Worm (Caenorhabditis elegans): Measurements from ENCODE around the gene nol-10.

Gene nol-10

ce11 chrIV:7573944-7574343 lies 6.5 kb upstream of the nol-10 start (continued):
- TF ChIP-seq F13H6.1 (tag; optimal IDR thresholded peaks at IDR 0.05) (peak; percentile 63), ztf-11 (tag; optimal IDR thresholded peaks at IDR 0.05) (no peak), lin-39 (tag; optimal IDR thresholded peaks at IDR 0.05) (no peak), Y55F3AM.14 (GFP tag; optimal IDR thresholded peaks at IDR 0.05) (peak; percentile 70)

- TF ChIP-seq nhr-21 (tag; optimal IDR thresholded peaks at IDR 0.05) (no peak), unc-55 (GFP tag; optimal IDR thresholded peaks at IDR 0.05) (peak; percentile 14)
Observed at ce11 chrIV:7575147-7575768, 5.1 kb upstream of the nol-10 start, which contains the start of gene cec-4. cec-4 (plus strand) TSS chrIV:7575718.

- TF ChIP-seq lsy-2 (tag; optimal IDR thresholded peaks at IDR 0.05) (no peak), zag-1 (tag; optimal IDR thresholded peaks at IDR 0.05) (no peak), nhr-25 (tag; optimal IDR thresholded peaks at IDR 0.05) (no peak), mdl-1 (tag; optimal IDR thresholded peaks at IDR 0.05) (no peak), egl-27 (tag; optimal IDR thresholded peaks at IDR 0.05) (no peak), ztf-11 (tag; optimal IDR thresholded peaks at IDR 0.05) (no peak), ZK546.5 (tag; optimal IDR thresholded peaks at IDR 0.05) (no peak), unc-55 (GFP tag; optimal IDR thresholded peaks at IDR 0.05) (no peak), elt-1 (tag; optimal IDR thresholded peaks at IDR 0.05) (no peak), Y55F3AM.14 (GFP tag; optimal IDR thresholded peaks at IDR 0.05) (no peak), mbf-1 (tag; optimal IDR thresholded peaks at IDR 0.05) (no peak)
Observed at ce11 chrIV:7578281-7578680, 2.1 kb upstream of the nol-10 start, which contains the start of gene F32E10.5. F32E10.5 (minus strand) TSS chrIV:7578381.

ce11 chrIV:7585273-7585882 lies 5.0 kb downstream of the nol-10 start:
- TF ChIP-seq ceh-82 (tag; optimal IDR thresholded peaks at IDR 0.05), result no peak
- no peak for TF ChIP-seq nhr-23 (tag; optimal IDR thresholded peaks at IDR 0.05)
- TF ChIP-seq ceh-16 (tag; optimal IDR thresholded peaks at IDR 0.05), result no peak
- peak; percentile 40 for TF ChIP-seq C34F6.9 (tag; optimal IDR thresholded peaks at IDR 0.05)
- TF ChIP-seq dmd-4 (tag; optimal IDR thresholded peaks at IDR 0.05), result no peak
- no peak for TF ChIP-seq elt-1 (tag; optimal IDR thresholded peaks at IDR 0.05)
- peak; percentile 69 for TF ChIP-seq unc-55 (GFP tag; optimal IDR thresholded peaks at IDR 0.05)
- peak; percentile 30 for TF ChIP-seq zag-1 (tag; optimal IDR thresholded peaks at IDR 0.05)
- TF ChIP-seq sma-9 (GFP tag; optimal IDR thresholded peaks at IDR 0.05), result no peak
- TF ChIP-seq sma-9 (tag; optimal IDR thresholded peaks at IDR 0.05), result no peak
- TF ChIP-seq gmeb-1 (tag; optimal IDR thresholded peaks at IDR 0.05), result no peak
- no peak for TF ChIP-seq nhr-77 (tag; optimal IDR thresholded peaks at IDR 0.05)
- TF ChIP-seq skn-1 (tag; optimal IDR thresholded peaks at IDR 0.05), result no peak
- TF ChIP-seq R02D3.7 (tag; optimal IDR thresholded peaks at IDR 0.05), result no peak
- peak in 1 of 2 experiments; percentile 10 for TF ChIP-seq lsy-2 (tag; optimal IDR thresholded peaks at IDR 0.05)

ce11 chrIV:7586972-7587371 lies 6.6 kb downstream of the nol-10 start:
- no peak for TF ChIP-seq lin-11 (tag; optimal IDR thresholded peaks at IDR 0.05)

- TF ChIP-seq elt-1 (tag; optimal IDR thresholded peaks at IDR 0.05), result no peak
- TF ChIP-seq mab-5 (tag; optimal IDR thresholded peaks at IDR 0.05), result no peak
- peak; percentile 46 for TF ChIP-seq unc-55 (GFP tag; optimal IDR thresholded peaks at IDR 0.05)
- no peak for TF ChIP-seq nhr-6 (tag; optimal IDR thresholded peaks at IDR 0.05)
- TF ChIP-seq sem-4 (tag; optimal IDR thresholded peaks at IDR 0.05), result peak; percentile 45
Observed at ce11 chrIV:7588631-7589030, 8.2 kb downstream of the nol-10 start, which contains the start of gene cla-1. cla-1 (plus strand) TSS chrIV:7588931.

- TF ChIP-seq ceh-82 (tag; optimal IDR thresholded peaks at IDR 0.05) (no peak), nhr-237 (tag; optimal IDR thresholded peaks at IDR 0.05) (no peak), unc-62 (GFP tag; optimal IDR thresholded peaks at IDR 0.05) (no peak), lin-11 (tag; optimal IDR thresholded peaks at IDR 0.05) (no peak), nhr-25 (tag; optimal IDR thresholded peaks at IDR 0.05) (no peak), crh-2 (tag; optimal IDR thresholded peaks at IDR 0.05) (no peak)
Observed at ce11 chrIV:7605413-7605812, 25.0 kb downstream of the nol-10 start.
